Worm (Caenorhabditis elegans) whole organism, L1 larva: ENCODE measurements around the gene ntl-2.

Source experiments
- lin-39 ChIP-seq: fragments of 150-350 bp; optimal IDR thresholded peaks from 2 replicates; lab custom pipeline; 2014; ENCODE audit warnings: missing biosample characterization, missing genetic modification reagents, missing genetic modification characterization
- nhr-12 ChIP-seq: sonication (generic microtip); optimal IDR thresholded peaks from 2 replicates; lab custom pipeline; 2017; ENCODE audit warnings: missing biosample characterization, missing genetic modification characterization
- snu-23 ChIP-seq: sonication (generic microtip); optimal IDR thresholded peaks from 2 replicates; lab custom pipeline; 2016; ENCODE audit warnings: missing genetic modification characterization, missing compliant biosample characterization

ce11 chrII:4409650-4410049 is 33.4 kb upstream of the ntl-2 start:
- TF ChIP-seq lin-39 (tag; lab: Kevin White, UChicago), result no peak
- no peak for TF ChIP-seq snu-23
- TF ChIP-seq nhr-12 (tag; lab: Kevin White, UChicago), result no peak
